Worm (Caenorhabditis elegans) whole organism, late embryonic: ENCODE measurements around the gene F55C12.2.

Experiments used
- ama-1 ChIP-seq: fragments of 150-350 bp; optimal IDR thresholded peaks from 2 replicates; lab custom pipeline; 2014
- ceh-22 ChIP-seq: sonication (generic microtip); optimal IDR thresholded peaks from 2 replicates; lab custom pipeline; 2017; ENCODE audit warnings: missing biosample characterization, missing genetic modification characterization
- ceh-9 ChIP-seq: sonication (generic microtip); optimal IDR thresholded peaks from 2 replicates; lab custom pipeline; 2016; ENCODE audit warnings: mild to moderate bottlenecking, missing genetic modification characterization, inconsistent platforms, missing compliant biosample characterization
- dmd-4 ChIP-seq: sonication (generic microtip); optimal IDR thresholded peaks from 2 replicates; lab custom pipeline; 2016; ENCODE audit warnings: borderline replicate concordance, missing genetic modification characterization, missing compliant biosample characterization
- elt-2 ChIP-seq: sonication (generic microtip); optimal IDR thresholded peaks from 2 replicates; lab custom pipeline; 2016; ENCODE audit warnings: missing genetic modification reagents, missing genetic modification characterization, missing compliant biosample characterization
- elt-4 ChIP-seq: sonication (generic microtip); optimal IDR thresholded peaks from 2 replicates; lab custom pipeline; 2016; ENCODE audit warnings: missing genetic modification characterization, missing compliant biosample characterization
- hlh-15 ChIP-seq: sonication (generic microtip); optimal IDR thresholded peaks from 2 replicates; lab custom pipeline; 2016; ENCODE audit warnings: missing genetic modification characterization, missing compliant biosample characterization
- nhr-11 ChIP-seq: fragments of 150-350 bp; optimal IDR thresholded peaks from 2 replicates; lab custom pipeline; 2014; ENCODE audit warnings: missing biosample characterization, missing genetic modification characterization
- rnt-1 ChIP-seq: sonication (generic microtip); optimal IDR thresholded peaks from 2 replicates; lab custom pipeline; 2016; ENCODE audit warnings: missing genetic modification characterization, missing compliant biosample characterization

- TF ChIP-seq rnt-1 (tag; lab: Kevin White, UChicago): no peak
- no peak for TF ChIP-seq elt-4 (tag; lab: Kevin White, UChicago)
- no peak for TF ChIP-seq dmd-4
- TF ChIP-seq ceh-9: no peak
- no peak for TF ChIP-seq nhr-11
- TF ChIP-seq ama-1 (lab: Kevin White, UChicago): no peak
- TF ChIP-seq ceh-22 (tag; lab: Kevin White, UChicago): no peak
- TF ChIP-seq hlh-15 (tag; lab: Kevin White, UChicago): no peak
- TF ChIP-seq elt-2 (tag; lab: Kevin White, UChicago): no peak
These were observed 34.7 kb downstream of the F55C12.2 start, which contains the start of gene cgt-3 for ce11 chrII:5911274-5911673.
